Fruit fly (Drosophila melanogaster): ENCODE results near the gene Gprk2.

The Gprk2 gene

DNA sequence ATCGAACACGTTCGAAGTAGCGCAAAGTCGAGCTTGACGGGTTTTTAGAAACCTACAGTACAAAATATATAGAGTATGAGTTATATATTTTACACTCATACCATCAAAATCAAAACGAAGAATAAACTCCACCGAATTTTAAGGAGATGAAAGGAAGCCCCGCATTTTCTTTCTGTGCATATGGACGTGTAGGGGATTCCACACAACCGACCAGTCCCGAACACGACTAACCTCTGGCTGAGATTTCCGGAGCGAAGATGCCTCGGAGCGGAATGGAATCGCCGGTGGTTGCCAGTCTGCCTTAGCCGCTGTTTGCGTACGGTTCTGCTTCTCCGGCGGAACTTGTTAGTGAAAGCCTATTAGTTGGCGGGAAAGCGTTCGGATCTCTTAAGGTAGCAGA lies 20.9 kb upstream of the Gprk2 start (continued):
- peak; percentile 66 for TF ChIP-seq fkh (GFP tag; optimal IDR thresholded peaks at IDR 0.05)
- TF ChIP-seq Eip75B (GFP tag; optimal IDR thresholded peaks at IDR 0.05): peak; percentile 99
- peak; percentile 99 for TF ChIP-seq Gug (GFP tag; IDR thresholded peaks at IDR 0.05)
- TF ChIP-seq salr (GFP tag; optimal IDR thresholded peaks at IDR 0.05): peak; percentile 90 to 95
- peak; percentile 100 for TF ChIP-seq lz (GFP tag; optimal IDR thresholded peaks at IDR 0.05)
- peak; percentile 99 for TF ChIP-seq eg (GFP tag; IDR thresholded peaks at IDR 0.05)
- TF ChIP-seq CG3919 (GFP tag; optimal IDR thresholded peaks at IDR 0.05): peak; percentile 98
- peak; percentile 96 for TF ChIP-seq CG8119 (GFP tag; IDR thresholded peaks at IDR 0.05)
- TF ChIP-seq achi (GFP tag; optimal IDR thresholded peaks at IDR 0.05): peak; percentile 98
- peak; percentile 99 for TF ChIP-seq CG6792 (GFP tag; optimal IDR thresholded peaks at IDR 0.05)
- TF ChIP-seq CG6808 (GFP tag; optimal IDR thresholded peaks at IDR 0.05): peak; percentile 83
- peak; percentile 99 for TF ChIP-seq acj6 (GFP tag; optimal IDR thresholded peaks at IDR 0.05)
- peak; percentile 99 for TF ChIP-seq Hr39 (GFP tag; optimal IDR thresholded peaks at IDR 0.05)
- TF ChIP-seq pdm3 (GFP tag; optimal IDR thresholded peaks at IDR 0.05): peak; percentile 98
- TF ChIP-seq svp (GFP tag): peak; percentile 100
- TF ChIP-seq Hr38 (GFP tag; optimal IDR thresholded peaks at IDR 0.05): no peak
- TF ChIP-seq Sox14 (GFP tag; optimal IDR thresholded peaks at IDR 0.05): peak; percentile 99
- peak; percentile 97 for TF ChIP-seq CG1621 (tag; optimal IDR thresholded peaks at IDR 0.05)
- TF ChIP-seq Hr4 (GFP tag; optimal IDR thresholded peaks at IDR 0.05): peak; percentile 98
- peak; percentile 94 for TF ChIP-seq CG8319 (GFP tag; optimal IDR thresholded peaks at IDR 0.05)

DNA sequence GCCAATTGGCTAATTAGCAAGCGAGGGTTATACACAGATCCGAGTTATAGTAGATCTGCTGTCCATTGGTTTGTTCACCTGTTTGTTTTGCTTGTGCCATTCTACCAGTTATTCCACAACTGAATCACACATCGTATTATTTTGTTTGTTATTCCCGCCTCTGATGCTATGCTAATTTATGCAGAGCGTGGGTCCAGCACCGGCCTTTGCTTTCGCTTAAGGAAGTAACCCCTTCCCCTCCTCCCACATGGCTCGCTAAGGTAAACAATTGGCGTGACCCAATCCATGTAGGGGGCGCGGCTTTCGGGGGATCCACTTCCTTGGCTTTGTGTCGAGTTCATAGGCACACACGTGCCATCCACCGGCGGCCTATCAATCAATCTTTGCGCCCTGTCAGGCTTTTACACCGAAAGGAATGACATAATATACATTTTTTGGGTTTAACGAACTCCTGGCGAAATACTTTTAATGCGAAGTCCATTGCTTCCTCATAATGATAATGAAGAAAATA lies 19.2 kb upstream of the Gprk2 start:
- TF ChIP-seq CG6808 (GFP tag; optimal IDR thresholded peaks at IDR 0.05) (no peak), svp (GFP tag) (peak; percentile 90), Blimp-1 (GFP tag; optimal IDR thresholded peaks at IDR 0.05) (no peak)

DNA sequence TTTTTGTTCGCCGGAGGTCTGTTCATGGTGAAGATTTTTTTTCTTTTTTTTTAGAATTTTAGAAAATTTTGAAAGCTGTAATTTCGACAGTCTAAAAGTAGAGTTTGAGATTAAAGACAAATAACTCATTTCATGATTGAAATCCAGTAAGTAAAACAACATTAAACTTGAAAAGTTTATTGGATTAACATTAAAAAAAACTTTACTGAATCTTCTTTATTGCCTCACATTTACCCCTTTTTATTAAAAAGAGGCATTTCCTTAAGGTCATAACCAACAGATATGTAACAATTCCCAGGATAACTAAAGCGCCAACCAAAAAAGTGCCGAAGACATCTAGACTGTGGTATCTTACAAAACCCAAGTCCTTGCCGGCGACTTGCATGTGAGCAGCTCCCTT lies 11.6 kb upstream of the Gprk2 start, which contains the start of gene CG31204:
TSS of gene CG31204 (minus strand) at position 101 of the 400 bp plus-strand sequence.
- TF ChIP-seq Eip93F (GFP tag; optimal IDR thresholded peaks at IDR 0.05) (no peak), CG6854 (GFP tag; optimal IDR thresholded peaks at IDR 0.05) (no peak)

DNA sequence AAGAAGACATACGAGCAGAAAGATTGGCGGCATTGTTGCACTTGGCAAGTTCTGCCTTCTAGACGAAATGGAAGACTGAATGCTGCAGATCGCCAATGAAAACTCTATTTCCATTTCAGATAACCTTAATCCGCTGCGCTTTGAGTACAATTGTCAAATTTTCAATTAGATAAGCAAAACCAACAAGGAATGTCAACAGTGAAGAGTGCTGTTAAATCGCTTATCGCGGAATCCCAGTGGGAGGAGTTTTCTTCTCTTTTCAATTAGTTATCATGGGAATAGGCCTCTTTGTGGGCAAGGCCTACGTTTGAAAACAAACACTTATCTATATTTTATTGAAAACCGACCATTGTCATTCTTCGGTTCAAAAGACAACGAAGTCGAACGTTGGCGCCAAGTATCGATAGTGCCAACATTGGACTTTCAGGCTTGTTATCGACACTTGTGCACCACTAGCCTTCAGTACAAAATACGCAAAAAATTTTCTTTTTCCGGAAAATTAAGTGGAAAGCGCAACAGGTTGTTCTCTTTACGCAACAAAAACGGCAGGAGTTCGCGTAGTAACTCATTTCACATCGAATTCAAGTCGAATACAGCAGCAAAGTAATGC lies 9.7 kb upstream of the Gprk2 start, which contains the start of the genes Ugt35D1 and Gcn2:
TSS of gene Ugt35D1 (minus strand) at position 83 of the 610 bp plus-strand sequence.
TSS of gene Gcn2 (plus strand) at position 439 of the 610 bp plus-strand sequence.
- no peak for TF ChIP-seq CG6854 (GFP tag; optimal IDR thresholded peaks at IDR 0.05)
- TF ChIP-seq Blimp-1 (GFP tag; optimal IDR thresholded peaks at IDR 0.05): no peak
- no peak for TF ChIP-seq CG6163 (GFP tag; IDR thresholded peaks at IDR 0.05)
- TF ChIP-seq CG3032 (tag; optimal IDR thresholded peaks at IDR 0.05): no peak
- no peak for TF ChIP-seq dsx (GFP tag; optimal IDR thresholded peaks at IDR 0.05; ENCODE audit: poor library complexity, severe bottlenecking)
- TF ChIP-seq CG4318 (GFP tag; optimal IDR thresholded peaks at IDR 0.05): no peak
- TF ChIP-seq CG6808 (GFP tag; optimal IDR thresholded peaks at IDR 0.05): no peak
- no peak for TF ChIP-seq pdm3 (GFP tag; optimal IDR thresholded peaks at IDR 0.05)
- no peak for TF ChIP-seq Hr38 (GFP tag; optimal IDR thresholded peaks at IDR 0.05)
- no peak for TF ChIP-seq CG8319 (GFP tag; optimal IDR thresholded peaks at IDR 0.05)
- no peak for TF ChIP-seq CG10669 (GFP tag; optimal IDR thresholded peaks at IDR 0.05)
- TF ChIP-seq fkh (GFP tag; optimal IDR thresholded peaks at IDR 0.05): no peak
- TF ChIP-seq CG1621 (tag; optimal IDR thresholded peaks at IDR 0.05): no peak
- TF ChIP-seq Eip75B (GFP tag; optimal IDR thresholded peaks at IDR 0.05): no peak
- no peak for TF ChIP-seq Eip93F (GFP tag; optimal IDR thresholded peaks at IDR 0.05)
- no peak for TF ChIP-seq CG31627 (GFP tag; optimal IDR thresholded peaks at IDR 0.05)
- TF ChIP-seq Sox14 (GFP tag; optimal IDR thresholded peaks at IDR 0.05): no peak

All from whole organism, prepupa.